Worm (Caenorhabditis elegans) whole organism, L4 larva: ENCODE results near the gene syp-1.

Experiments
- F44E2.7 ChIP-seq: fragments of 200-800 bp; sonication (Bioruptor generic); IDR thresholded peaks from 2 replicates; pipeline ENCODE4 v2.1.2; 2022; ENCODE audit warnings: missing genetic modification characterization, missing compliant biosample characterization
- F49E8.2 ChIP-seq: sonication (generic microtip); optimal IDR thresholded peaks from 2 replicates; lab custom pipeline; 2016; ENCODE audit warnings: missing compliant biosample characterization, mild to moderate bottlenecking, missing genetic modification characterization, borderline replicate concordance
- T26A8.4 ChIP-seq: fragments of 200-800 bp; sonication (Bioruptor generic); IDR thresholded peaks from 2 replicates; pipeline ENCODE4 v1.3.6; 2022; ENCODE audit warnings: missing genetic modification characterization, missing compliant biosample characterization
- Y105C5A.15 ChIP-seq: fragments of 200-800 bp; sonication (Bioruptor generic); IDR thresholded peaks from 2 replicates; pipeline ENCODE4 v1.3.6; 2022; ENCODE audit warnings: missing genetic modification characterization, missing compliant biosample characterization
- Y48G9A.11 ChIP-seq: fragments of 200-800 bp; sonication (Bioruptor generic); IDR thresholded peaks from 2 replicates; pipeline ENCODE4 v1.3.6; 2022; ENCODE audit warnings: missing genetic modification reagents, missing genetic modification characterization, missing compliant biosample characterization
- Y5F2A.4 ChIP-seq: fragments of 200-800 bp; sonication (Bioruptor generic); optimal IDR thresholded peaks from 2 replicates; lab custom pipeline; 2018; ENCODE audit warnings: mild to moderate bottlenecking, missing genetic modification characterization, missing compliant biosample characterization
- Y75B8A.6 ChIP-seq: fragments of 200-800 bp; sonication (Bioruptor generic); IDR thresholded peaks from 2 replicates; pipeline ENCODE4 v1.3.6; 2022; ENCODE audit warnings: missing genetic modification reagents, missing genetic modification characterization, missing compliant biosample characterization
- arid-1 ChIP-seq: fragments of 200-800 bp; sonication (Bioruptor generic); conservative IDR thresholded peaks from 2 replicates; pipeline ENCODE4 v1.3.6; 2022; ENCODE audit warnings: missing genetic modification reagents, missing genetic modification characterization, missing compliant biosample characterization
- ceh-20 ChIP-seq: fragments of 200-800 bp; sonication (Bioruptor generic); IDR thresholded peaks from 2 replicates; pipeline ENCODE4 v1.3.6; 2022; ENCODE audit warnings: missing genetic modification reagents, missing genetic modification characterization, missing compliant biosample characterization
- ceh-28 ChIP-seq: fragments of 150-350 bp; optimal IDR thresholded peaks from 2 replicates; lab custom pipeline; 2014; ENCODE audit warnings: missing biosample characterization, missing genetic modification reagents, missing genetic modification characterization
- ceh-44 ChIP-seq: fragments of 200-800 bp; sonication (Bioruptor generic); IDR thresholded peaks from 2 replicates; pipeline ENCODE4 v1.3.6; 2022; ENCODE audit warnings: missing genetic modification reagents, missing genetic modification characterization, missing compliant biosample characterization
- ces-1 ChIP-seq: fragments of 150-350 bp; sonication (generic microtip); optimal IDR thresholded peaks from 4 replicates; lab custom pipeline; 2014; ENCODE audit warnings: missing biosample characterization, missing genetic modification reagents, missing genetic modification characterization
- cey-2 ChIP-seq: sonication (generic microtip); optimal IDR thresholded peaks from 3 replicates; lab custom pipeline; 2017; ENCODE audit warnings: missing genetic modification characterization, mild to moderate bottlenecking, missing compliant biosample characterization, antibody characterized with exemption, borderline replicate concordance; ENCODE audit not compliant: insufficient read depth
- ctbp-1 ChIP-seq: fragments of 200-800 bp; sonication (Bioruptor generic); IDR thresholded peaks from 2 replicates; pipeline ENCODE4 v1.3.6; 2022; ENCODE audit warnings: missing genetic modification reagents, missing genetic modification characterization, missing compliant biosample characterization
- daf-19 ChIP-seq: fragments of 200-800 bp; sonication (Bioruptor generic); conservative IDR thresholded peaks from 2 replicates; pipeline ENCODE4 v1.3.6; 2022; ENCODE audit warnings: missing genetic modification characterization, missing compliant biosample characterization
- daf-8 ChIP-seq: fragments of 200-800 bp; sonication (Bioruptor generic); IDR thresholded peaks from 2 replicates; pipeline ENCODE4 v1.3.6; 2022; ENCODE audit warnings: missing genetic modification characterization, missing compliant biosample characterization
- egl-27 ChIP-seq: sonication (generic microtip); optimal IDR thresholded peaks from 3 replicates; lab custom pipeline; 2017; ENCODE audit warnings: missing biosample characterization, missing genetic modification reagents, missing genetic modification characterization
- egl-43 ChIP-seq: fragments of 200-800 bp; sonication (Bioruptor generic); IDR thresholded peaks from 2 replicates; pipeline ENCODE4 v1.3.6; 2022; ENCODE audit warnings: missing genetic modification reagents, missing genetic modification characterization, missing compliant biosample characterization
- hlh-30 ChIP-seq: sonication (generic microtip); optimal IDR thresholded peaks from 2 replicates; lab custom pipeline; 2017; ENCODE audit warnings: antibody characterized with exemption, mild to moderate bottlenecking, missing genetic modification characterization, missing compliant biosample characterization; ENCODE audit not compliant: insufficient read depth
- jun-1 ChIP-seq: fragments of 150-350 bp; optimal IDR thresholded peaks from 2 replicates; lab custom pipeline; 2014; ENCODE audit warnings: missing biosample characterization, missing genetic modification reagents, missing genetic modification characterization
- lin-38 ChIP-seq: fragments of 200-800 bp; sonication (Bioruptor generic); IDR thresholded peaks from 2 replicates; pipeline ENCODE4 v1.3.6; 2022; ENCODE audit warnings: missing genetic modification reagents, missing genetic modification characterization, missing compliant biosample characterization
- lin-39 ChIP-seq: fragments of 150-350 bp; optimal IDR thresholded peaks from 2 replicates; lab custom pipeline; 2014; ENCODE audit warnings: missing biosample characterization, missing genetic modification reagents, missing genetic modification characterization
- mdl-1 ChIP-seq, 2 experiments: fragments of 150-350 bp in 1 of 2; sonication (generic microtip) in 1 of 2; optimal IDR thresholded peaks; 2 replicates each; lab custom pipeline; 2014 to 2017; ENCODE audit warnings: missing biosample characterization in 2 of 2, missing genetic modification characterization in 2 of 2
- mxl-3 ChIP-seq: fragments of 200-800 bp; sonication (Bioruptor generic); optimal IDR thresholded peaks from 2 replicates; lab custom pipeline; 2018; ENCODE audit warnings: mild to moderate bottlenecking, missing genetic modification characterization, missing compliant biosample characterization
- nhr-237 ChIP-seq: sonication (generic microtip); optimal IDR thresholded peaks from 2 replicates; lab custom pipeline; 2017; ENCODE audit warnings: missing biosample characterization, missing genetic modification characterization
- nhr-28 ChIP-seq: fragments of 150-350 bp; optimal IDR thresholded peaks from 2 replicates; lab custom pipeline; 2014; ENCODE audit warnings: missing biosample characterization, missing genetic modification characterization
- nhr-42 ChIP-seq: fragments of 200-800 bp; sonication (Bioruptor generic); IDR thresholded peaks from 2 replicates; pipeline ENCODE4 v1.3.6; 2022; ENCODE audit warnings: missing genetic modification characterization, missing compliant biosample characterization
- nhr-76 ChIP-seq: fragments of 150-350 bp; optimal IDR thresholded peaks from 2 replicates; lab custom pipeline; 2014; ENCODE audit warnings: missing biosample characterization, missing genetic modification characterization
- nhr-77 ChIP-seq: fragments of 150-350 bp; optimal IDR thresholded peaks from 2 replicates; lab custom pipeline; 2014; ENCODE audit warnings: missing biosample characterization, missing genetic modification characterization
- pha-4 ChIP-seq, 2 experiments: fragments of 150-350 bp in 1 of 2; fragments of 200-800 bp in 1 of 2; sonication (Bioruptor generic) in 1 of 2; IDR thresholded peaks in 1 of 2; optimal IDR thresholded peaks in 1 of 2; 2 replicates each; pipeline versions ENCODE4 v1.3.6 to Lab custom; 2014 to 2022; ENCODE audit warnings: missing genetic modification characterization in 2 of 2, missing genetic modification reagents in 2 of 2, missing biosample characterization in 1 of 2, missing compliant biosample characterization in 1 of 2
- php-3 ChIP-seq: fragments of 200-800 bp; sonication (Bioruptor generic); IDR thresholded peaks from 2 replicates; pipeline ENCODE4 v1.3.6; 2022; ENCODE audit warnings: missing genetic modification reagents, missing genetic modification characterization, missing compliant biosample characterization
- pqm-1 ChIP-seq: sonication (generic microtip); optimal IDR thresholded peaks from 2 replicates; lab custom pipeline; 2017; ENCODE audit warnings: missing biosample characterization, missing genetic modification characterization
- rbr-2 ChIP-seq: sonication (generic microtip); optimal IDR thresholded peaks from 2 replicates; lab custom pipeline; 2016; ENCODE audit warnings: missing genotype, missing genetic modification characterization, missing compliant biosample characterization
- skn-1 ChIP-seq: fragments of 150-350 bp; optimal IDR thresholded peaks from 2 replicates; lab custom pipeline; 2014; ENCODE audit warnings: missing biosample characterization, missing genetic modification characterization
- spr-3 ChIP-seq: fragments of 200-800 bp; sonication (Bioruptor generic); optimal IDR thresholded peaks from 2 replicates; lab custom pipeline; 2018; ENCODE audit warnings: mild to moderate bottlenecking, missing genetic modification characterization, missing compliant biosample characterization
- tra-1 ChIP-seq: fragments of 200-800 bp; sonication (Bioruptor generic); IDR thresholded peaks from 2 replicates; pipeline ENCODE4 v1.3.6; 2022; ENCODE audit warnings: missing genetic modification reagents, missing genetic modification characterization, missing compliant biosample characterization
- unc-62 ChIP-seq, 3 experiments: fragments of 150-350 bp in 1 of 3; sonication (generic microtip); optimal IDR thresholded peaks in 2 of 3; peaks in 1 of 3; 1 replicate in 1 of 3; 2 replicates in 2 of 3; lab custom pipeline; 2014 to 2017; ENCODE audit warnings: missing biosample characterization in 3 of 3, missing genetic modification characterization in 3 of 3, missing genetic modification reagents in 3 of 3, missing genotype in 1 of 3
- zfp-2 ChIP-seq: sonication (generic microtip); optimal IDR thresholded peaks from 2 replicates; lab custom pipeline; 2016; ENCODE audit warnings: mild to moderate bottlenecking, missing genetic modification characterization, missing compliant biosample characterization
- ztf-11 ChIP-seq: fragments of 150-350 bp; optimal IDR thresholded peaks from 2 replicates; lab custom pipeline; 2014; ENCODE audit warnings: missing biosample characterization, missing genetic modification characterization

syp-1 gene

DNA sequence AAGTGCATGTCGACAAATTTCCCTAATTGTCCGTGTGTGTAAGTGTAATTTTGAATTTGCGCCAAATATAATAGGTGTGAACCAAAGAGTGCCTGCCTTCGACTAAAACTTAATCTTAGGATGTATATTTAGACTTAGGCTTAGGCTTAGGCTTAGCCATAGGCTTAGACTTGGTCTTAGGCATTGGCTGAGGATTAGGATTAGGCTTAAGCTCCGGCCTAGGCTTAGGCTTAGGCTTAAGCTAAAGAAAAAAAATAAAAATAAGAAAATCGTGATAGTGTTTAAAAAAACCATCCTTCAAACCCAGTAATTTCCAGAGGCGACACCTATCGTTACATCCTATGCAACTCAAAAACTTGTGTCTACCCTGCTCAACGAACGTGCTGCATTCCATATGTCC lies 42.1 kb downstream of the syp-1 start:
- TF ChIP-seq nhr-42 (no peak), nhr-237 (tag; lab: Kevin White, UChicago) (no peak), ceh-44 (no peak), pqm-1 (tag; lab: Kevin White, UChicago) (no peak), mxl-3 (GFP tag; lab: Kevin White, UChicago) (no peak), egl-43 (GFP tag; lab: Robert Waterston, UW) (no peak), mdl-1 (tag; optimal IDR thresholded peaks at IDR 0.05; lab: Kevin White, UChicago) (no peak), unc-62 (GFP tag; optimal IDR thresholded peaks at IDR 0.05 in 1 of 2; lab: Kevin White, UChicago) (no peak), unc-62 (tag; optimal IDR thresholded peaks at IDR 0.05; lab: Kevin White, UChicago) (no peak), cey-2 (no peak), lin-38 (no peak), ceh-28 (tag; lab: Kevin White, UChicago) (no peak)
- TF ChIP-seq, all 104 proteins: peak for 0

DNA sequence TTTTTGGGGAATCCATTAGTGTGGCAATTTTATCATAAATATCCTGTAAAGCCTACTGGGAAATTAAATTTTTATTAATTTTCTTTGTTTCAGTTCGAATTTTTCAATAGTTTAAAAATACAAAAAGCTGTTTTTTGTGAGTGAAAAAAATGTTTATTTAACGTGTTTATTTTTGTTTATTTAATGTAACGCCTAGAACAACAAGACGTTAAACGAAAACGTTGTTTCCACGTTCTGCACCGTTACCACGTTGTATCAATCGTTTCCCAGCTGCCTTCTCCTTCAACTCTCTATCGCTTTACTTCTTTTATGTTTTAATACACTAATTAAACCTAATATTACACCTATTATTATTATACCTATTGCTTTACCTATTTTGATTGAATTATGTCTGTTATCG lies 43.7 kb downstream of the syp-1 start, which contains the start of gene T08G3.13:
Gene T08G3.13, plus strand, starts transcription at position 301 of the 400 bp plus-strand sequence.
- TF ChIP-seq skn-1 (tag; lab: Kevin White, UChicago) = no peak
- no peak for TF ChIP-seq hlh-30
- no peak for TF ChIP-seq spr-3 (GFP tag; lab: Kevin White, UChicago)
- TF ChIP-seq T26A8.4 (GFP tag; lab: Robert Waterston, UW) = no peak
- no peak for TF ChIP-seq nhr-77 (tag; lab: Kevin White, UChicago)
- no peak for TF ChIP-seq F49E8.2 (tag; lab: Kevin White, UChicago)
- no peak for TF ChIP-seq ztf-11
- no peak for TF ChIP-seq Y5F2A.4 (GFP tag; lab: Kevin White, UChicago)
- TF ChIP-seq lin-39 (tag; lab: Kevin White, UChicago) = no peak
- TF ChIP-seq daf-19 (GFP tag; lab: Robert Waterston, UW) = no peak
- TF ChIP-seq, all 104 proteins: peak for 0

DNA sequence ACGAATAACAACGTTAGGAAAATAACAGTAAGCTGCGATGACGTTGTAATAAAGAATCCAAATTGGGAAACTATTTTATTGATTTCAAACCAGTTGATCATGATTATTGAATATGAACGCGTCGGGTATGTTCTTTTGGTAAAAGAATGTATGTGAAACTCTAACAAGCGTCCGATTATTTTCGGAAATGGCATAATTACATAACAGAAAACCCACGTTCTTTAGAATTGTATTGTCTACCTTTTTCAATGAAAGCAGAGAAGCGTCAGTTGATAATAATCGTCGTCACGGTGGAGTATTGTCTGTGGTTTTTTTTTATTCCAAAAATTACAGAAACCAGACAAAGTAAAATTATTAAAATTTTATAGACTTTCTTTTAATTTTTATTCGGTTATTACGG lies 51.0 kb downstream of the syp-1 start, which contains the start of gene str-14:
Gene str-14, minus strand, starts transcription at position 101 of the 400 bp plus-strand sequence.
- TF ChIP-seq ces-1 (GFP tag; lab: Kevin White, UChicago) (no peak), nhr-77 (tag; lab: Kevin White, UChicago) (no peak), rbr-2 (no peak), zfp-2 (tag; lab: Kevin White, UChicago) (no peak), ctbp-1 (GFP tag; lab: Robert Waterston, UW) (no peak), daf-8 (GFP tag; lab: Robert Waterston, UW) (no peak), nhr-76 (tag; lab: Kevin White, UChicago) (no peak), egl-27 (tag; lab: Kevin White, UChicago) (no peak), Y105C5A.15 (GFP tag; lab: Robert Waterston, UW) (no peak), Y48G9A.11 (GFP tag; lab: Robert Waterston, UW) (no peak), tra-1 (GFP tag; lab: Robert Waterston, UW) (no peak), F44E2.7 (GFP tag; lab: Robert Waterston, UW) (no peak), arid-1 (GFP tag; lab: Robert Waterston, UW) (no peak), Y75B8A.6 (no peak), ceh-20 (GFP tag; lab: Robert Waterston, UW) (no peak), jun-1 (no peak), nhr-28 (no peak), pha-4 (GFP tag; IDR thresholded peaks at IDR 0.05; lab: Robert Waterston, UW) (no peak), pha-4 (tag; optimal IDR thresholded peaks at IDR 0.05; lab: Kevin White, UChicago) (no peak), php-3 (GFP tag; lab: Robert Waterston, UW) (no peak), spr-3 (GFP tag; lab: Kevin White, UChicago) (no peak)
